Worm (Caenorhabditis elegans) whole organism, midembryonic: ENCODE results near the gene C16D9.5.

ENCODE experiments used
- cog-1 ChIP-seq: sonication (generic microtip); optimal IDR thresholded peaks from 2 replicates; lab custom pipeline; 2016; ENCODE audit warnings: missing genetic modification characterization, missing compliant biosample characterization
- klf-2 ChIP-seq: fragments of 200-800 bp; sonication (Bioruptor generic); conservative IDR thresholded peaks from 2 replicates; pipeline ENCODE4 v1.3.6; 2022; ENCODE audit warnings: missing genetic modification reagents, missing genetic modification characterization, missing compliant biosample characterization

- TF ChIP-seq cog-1 (tag; lab: Kevin White, UChicago) (no peak), klf-2 (GFP tag; lab: Robert Waterston, UW) (no peak)
Observed at ce11 chrV:8280770-8281169, 35.4 kb upstream of the C16D9.5 start, which contains the start of gene str-135.
